Worm (Caenorhabditis elegans) whole organism, L1 larva: Measurements from ENCODE around the gene lido-6.
A peak's percentile ranks its signal among the peaks of the same experiment; 100 is the strongest.

Experiments
- C34B4.2 ChIP-seq: sonication (generic microtip); optimal IDR thresholded peaks from 2 replicates; lab custom pipeline; 2017; ENCODE audit warnings: mild to moderate bottlenecking, missing genetic modification characterization, missing compliant biosample characterization
- Y116A8C.19 ChIP-seq: sonication (generic microtip); optimal IDR thresholded peaks from 2 replicates; lab custom pipeline; 2016; ENCODE audit warnings: missing compliant biosample characterization, missing genetic modification characterization, borderline replicate concordance
- aly-2 ChIP-seq: fragments of 150-350 bp; optimal IDR thresholded peaks from 2 replicates; lab custom pipeline; 2014; ENCODE audit warnings: missing biosample characterization, missing genetic modification characterization
- ama-1 ChIP-seq: fragments of 150-350 bp; optimal IDR thresholded peaks from 2 replicates; lab custom pipeline; 2014
- ceh-8 ChIP-seq: fragments of 200-800 bp; sonication (Bioruptor generic); optimal IDR thresholded peaks from 2 replicates; lab custom pipeline; 2018; ENCODE audit warnings: mild to moderate bottlenecking, missing genetic modification characterization, moderate library complexity, missing compliant biosample characterization
- ceh-82 ChIP-seq, 3 experiments: fragments of 150-350 bp in 1 of 3; sonication (generic microtip) in 2 of 3; optimal IDR thresholded peaks; 2 replicates each; lab custom pipeline; 2014 to 2017; ENCODE audit warnings: missing biosample characterization in 3 of 3, missing genetic modification characterization in 3 of 3
- dpl-1 ChIP-seq, 3 experiments: fragments of 150-350 bp in 2 of 3; sonication (generic microtip) in 1 of 3; optimal IDR thresholded peaks; 2 replicates each; lab custom pipeline; 2014 to 2017; ENCODE audit warnings: missing biosample characterization in 3 of 3, missing genetic modification characterization in 3 of 3, missing genetic modification reagents in 3 of 3
- efl-1 ChIP-seq, 4 experiments: fragments of 150-350 bp; optimal IDR thresholded peaks in 3 of 4; peaks in 1 of 4; 1 replicate in 1 of 4; 2 replicates in 3 of 4; lab custom pipeline; 2014; ENCODE audit warnings: missing biosample characterization in 2 of 4, missing genetic modification characterization in 2 of 4, missing genetic modification reagents in 2 of 4
- efl-3 ChIP-seq: fragments of 200-800 bp; sonication (Bioruptor generic); optimal IDR thresholded peaks from 2 replicates; lab custom pipeline; 2018; ENCODE audit warnings: mild to moderate bottlenecking, missing genetic modification characterization, missing compliant biosample characterization
- egl-27 ChIP-seq, 2 experiments: fragments of 150-350 bp in 1 of 2; sonication (generic microtip); optimal IDR thresholded peaks; 3 replicates each; lab custom pipeline; 2017 to 2018; ENCODE audit warnings: missing biosample characterization in 2 of 2, missing genetic modification characterization in 2 of 2, missing genetic modification reagents in 2 of 2
- elt-2 ChIP-seq: sonication (generic microtip); optimal IDR thresholded peaks from 2 replicates; lab custom pipeline; 2016; ENCODE audit warnings: missing genetic modification characterization, mild to moderate bottlenecking, inconsistent platforms, missing compliant biosample characterization, missing genetic modification reagents
- elt-3 ChIP-seq, 6 experiments: fragments of 150-350 bp in 1 of 6; sonication (generic microtip); optimal IDR thresholded peaks; 2 replicates each; lab custom pipeline; 2017 to 2018; ENCODE audit warnings: missing biosample characterization in 6 of 6, missing genetic modification characterization in 6 of 6, inconsistent platforms in 1 of 6
- hlh-17 ChIP-seq: fragments of 200-800 bp; sonication (Bioruptor generic); optimal IDR thresholded peaks from 2 replicates; lab custom pipeline; 2018; ENCODE audit warnings: missing genetic modification characterization, mild to moderate bottlenecking, missing compliant biosample characterization, moderate library complexity, borderline replicate concordance
- hpl-2 ChIP-seq: fragments of 150-350 bp; optimal IDR thresholded peaks from 2 replicates; lab custom pipeline; 2014; ENCODE audit warnings: missing biosample characterization, missing genetic modification reagents, missing genetic modification characterization
- irx-1 ChIP-seq: sonication (generic microtip); optimal IDR thresholded peaks from 2 replicates; lab custom pipeline; 2016; ENCODE audit warnings: missing genetic modification characterization, missing compliant biosample characterization
- isw-1 ChIP-seq: fragments of 200-800 bp; sonication (Bioruptor generic); IDR thresholded peaks from 2 replicates; pipeline ENCODE4 v1.3.6; 2022; ENCODE audit warnings: missing genetic modification characterization, missing compliant biosample characterization
- lin-13 ChIP-seq: fragments of 150-350 bp; optimal IDR thresholded peaks from 2 replicates; lab custom pipeline; 2014; ENCODE audit warnings: missing biosample characterization, missing genetic modification reagents, missing genetic modification characterization
- lin-15B ChIP-seq: fragments of 150-350 bp; sonication (generic microtip); optimal IDR thresholded peaks from 3 replicates; lab custom pipeline; 2014; ENCODE audit warnings: missing biosample characterization, missing genetic modification characterization
- lir-3 ChIP-seq: sonication (generic microtip); optimal IDR thresholded peaks from 2 replicates; lab custom pipeline; 2016; ENCODE audit warnings: mild to moderate bottlenecking, missing genetic modification characterization, moderate library complexity, missing compliant biosample characterization; ENCODE audit not compliant: poor library complexity
- lsy-2 ChIP-seq, 2 experiments: fragments of 150-350 bp; optimal IDR thresholded peaks; 2 replicates each; lab custom pipeline; 2014; ENCODE audit warnings: missing biosample characterization in 2 of 2, missing genetic modification characterization in 2 of 2
- mdl-1 ChIP-seq, 2 experiments: fragments of 150-350 bp; optimal IDR thresholded peaks; 2 replicates each; lab custom pipeline; 2014 to 2017; ENCODE audit warnings: missing biosample characterization in 2 of 2, missing genetic modification characterization in 2 of 2, inconsistent platforms in 1 of 2
- mef-2 ChIP-seq: fragments of 150-350 bp; optimal IDR thresholded peaks from 2 replicates; lab custom pipeline; 2014; ENCODE audit warnings: missing biosample characterization, missing genetic modification characterization
- mep-1 ChIP-seq: fragments of 150-350 bp; optimal IDR thresholded peaks from 2 replicates; lab custom pipeline; 2014; ENCODE audit warnings: missing biosample characterization, missing genetic modification characterization
- nhr-11 ChIP-seq: fragments of 150-350 bp; optimal IDR thresholded peaks from 2 replicates; lab custom pipeline; 2014; ENCODE audit warnings: missing biosample characterization, missing genetic modification characterization
- nhr-19 ChIP-seq: fragments of 200-800 bp; sonication (Bioruptor generic); conservative IDR thresholded peaks from 2 replicates; pipeline ENCODE4 v1.3.6; 2022; ENCODE audit warnings: missing genetic modification characterization, missing compliant biosample characterization
- nhr-20 ChIP-seq: sonication (generic microtip); optimal IDR thresholded peaks from 2 replicates; lab custom pipeline; 2016; ENCODE audit warnings: mild to moderate bottlenecking, missing genetic modification characterization, missing compliant biosample characterization
- nhr-237 ChIP-seq: fragments of 150-350 bp; optimal IDR thresholded peaks from 2 replicates; lab custom pipeline; 2014; ENCODE audit warnings: missing biosample characterization, missing genetic modification characterization
- nhr-47 ChIP-seq: sonication (generic microtip); optimal IDR thresholded peaks from 2 replicates; lab custom pipeline; 2016; ENCODE audit warnings: mild to moderate bottlenecking, missing genetic modification characterization, moderate library complexity, missing compliant biosample characterization
- nhr-76 ChIP-seq: sonication (generic microtip); optimal IDR thresholded peaks from 2 replicates; lab custom pipeline; 2017; ENCODE audit warnings: missing biosample characterization, missing genetic modification characterization
- nhr-77 ChIP-seq: fragments of 150-350 bp; optimal IDR thresholded peaks from 2 replicates; lab custom pipeline; 2014; ENCODE audit warnings: missing biosample characterization, missing genetic modification characterization
- nhr-85 ChIP-seq: sonication (generic microtip); peaks from one replicate; lab custom pipeline; 2016; ENCODE audit warnings: missing genetic modification characterization, inconsistent platforms, missing compliant biosample characterization
- nhr-90 ChIP-seq: sonication (generic microtip); optimal IDR thresholded peaks from 2 replicates; lab custom pipeline; 2016; ENCODE audit warnings: mild to moderate bottlenecking, missing genetic modification characterization, missing compliant biosample characterization; ENCODE audit not compliant: poor library complexity
- pax-3 ChIP-seq: fragments of 200-800 bp; sonication (Bioruptor generic); optimal IDR thresholded peaks from 2 replicates; lab custom pipeline; 2018; ENCODE audit warnings: mild to moderate bottlenecking, missing genetic modification characterization, moderate library complexity, missing compliant biosample characterization
- rnt-1 ChIP-seq: sonication (generic microtip); optimal IDR thresholded peaks from 2 replicates; lab custom pipeline; 2016; ENCODE audit warnings: mild to moderate bottlenecking, missing genetic modification characterization, moderate library complexity, missing compliant biosample characterization
- skn-1 ChIP-seq: fragments of 150-350 bp; optimal IDR thresholded peaks from 2 replicates; lab custom pipeline; 2014; ENCODE audit warnings: missing biosample characterization, missing genetic modification characterization
- snu-23 ChIP-seq: sonication (generic microtip); optimal IDR thresholded peaks from 2 replicates; lab custom pipeline; 2016; ENCODE audit warnings: missing genetic modification characterization, missing compliant biosample characterization
- sox-4 ChIP-seq: sonication (generic microtip); optimal IDR thresholded peaks from 2 replicates; lab custom pipeline; 2016; ENCODE audit warnings: missing genetic modification characterization, missing compliant biosample characterization
- sptf-1 ChIP-seq: fragments of 150-350 bp; optimal IDR thresholded peaks from 2 replicates; lab custom pipeline; 2014; ENCODE audit warnings: missing biosample characterization, missing genetic modification characterization
- sup-37 ChIP-seq: fragments of 200-800 bp; sonication (Bioruptor generic); optimal IDR thresholded peaks from 2 replicates; lab custom pipeline; 2018; ENCODE audit warnings: mild to moderate bottlenecking, missing genetic modification characterization, missing compliant biosample characterization
- unc-130 ChIP-seq: fragments of 150-350 bp; optimal IDR thresholded peaks from 2 replicates; lab custom pipeline; 2017; ENCODE audit warnings: missing biosample characterization, missing genetic modification characterization, inconsistent platforms
- unc-86 ChIP-seq: sonication (generic microtip); optimal IDR thresholded peaks from 2 replicates; lab custom pipeline; 2016; ENCODE audit warnings: missing genetic modification characterization, missing compliant biosample characterization
- unc-98 ChIP-seq: fragments of 200-800 bp; sonication (Bioruptor generic); IDR thresholded peaks from 2 replicates; pipeline ENCODE4 v1.3.6; 2022; ENCODE audit warnings: missing genetic modification characterization, missing compliant biosample characterization
- vab-15 ChIP-seq: sonication (generic microtip); optimal IDR thresholded peaks from 2 replicates; lab custom pipeline; 2017; ENCODE audit warnings: missing genotype, mild to moderate bottlenecking, missing genetic modification characterization, missing compliant biosample characterization
- zip-4 ChIP-seq: fragments of 200-800 bp; sonication (Bioruptor generic); optimal IDR thresholded peaks from 2 replicates; lab custom pipeline; 2018; ENCODE audit warnings: mild to moderate bottlenecking, missing genetic modification characterization, moderate library complexity, missing compliant biosample characterization
- ztf-4 ChIP-seq: fragments of 150-350 bp; optimal IDR thresholded peaks from 2 replicates; lab custom pipeline; 2014; ENCODE audit warnings: missing biosample characterization, missing genetic modification characterization

The lido-6 gene

DNA sequence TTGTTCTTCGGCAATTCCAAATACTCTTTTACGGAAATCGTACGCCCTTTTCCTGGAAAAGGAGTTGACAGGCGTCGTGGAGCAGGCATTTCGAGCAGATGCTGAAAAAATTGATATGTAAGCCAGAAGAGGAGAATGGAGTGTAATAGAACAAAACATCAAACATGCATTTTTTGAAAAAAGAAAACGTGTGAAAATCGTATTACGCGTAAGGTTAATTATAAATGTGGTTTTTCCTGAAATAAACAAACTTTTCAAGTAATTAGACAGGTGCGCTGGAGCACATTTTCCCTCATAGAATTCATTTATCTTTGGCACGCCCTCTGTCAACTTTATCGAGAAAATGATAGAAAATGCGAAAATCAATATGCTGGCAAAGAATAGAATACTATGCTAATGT, at the start of gene lido-6:
Gene lido-6 (minus strand): TSS at position 101 of the 400 bp plus-strand sequence.
- no peak for TF ChIP-seq ceh-82 (tag; optimal IDR thresholded peaks at IDR 0.05; lab: Kevin White, UChicago)

DNA sequence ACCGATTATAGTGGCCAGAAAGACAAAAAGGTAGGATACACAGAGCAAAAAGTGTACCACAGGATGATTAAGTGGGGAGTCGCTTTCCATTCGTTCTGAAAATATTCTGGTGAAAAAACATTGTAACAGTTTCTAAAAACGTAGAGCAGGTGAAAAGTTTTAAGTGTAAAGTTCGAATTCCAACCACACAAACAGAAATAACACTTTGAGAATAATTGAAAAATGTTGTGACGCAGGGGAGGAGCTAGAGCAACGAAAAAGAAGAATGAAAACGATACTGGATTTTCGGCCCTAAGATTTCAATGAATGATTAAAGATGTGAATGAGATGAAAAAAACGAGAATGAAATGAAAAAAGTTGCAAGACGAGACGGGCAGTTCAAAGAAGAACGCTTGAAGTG, 42.9 kb upstream of the lido-6 start, which contains the start of gene npr-21:
Gene npr-21 (minus strand): TSS at position 101 of the 400 bp plus-strand sequence.
- TF ChIP-seq lir-3 (tag; lab: Kevin White, UChicago) (no peak), sup-37 (GFP tag; lab: Kevin White, UChicago) (no peak), mep-1 (tag; lab: Kevin White, UChicago) (no peak), nhr-19 (no peak), efl-3 (GFP tag; lab: Kevin White, UChicago) (no peak), skn-1 (tag; lab: Kevin White, UChicago) (no peak), elt-3 (tag; optimal IDR thresholded peaks at IDR 0.05; lab: Kevin White, UChicago) (no peak), nhr-85 (tag; lab: Kevin White, UChicago) (no peak), nhr-90 (tag; lab: Kevin White, UChicago) (no peak)

DNA sequence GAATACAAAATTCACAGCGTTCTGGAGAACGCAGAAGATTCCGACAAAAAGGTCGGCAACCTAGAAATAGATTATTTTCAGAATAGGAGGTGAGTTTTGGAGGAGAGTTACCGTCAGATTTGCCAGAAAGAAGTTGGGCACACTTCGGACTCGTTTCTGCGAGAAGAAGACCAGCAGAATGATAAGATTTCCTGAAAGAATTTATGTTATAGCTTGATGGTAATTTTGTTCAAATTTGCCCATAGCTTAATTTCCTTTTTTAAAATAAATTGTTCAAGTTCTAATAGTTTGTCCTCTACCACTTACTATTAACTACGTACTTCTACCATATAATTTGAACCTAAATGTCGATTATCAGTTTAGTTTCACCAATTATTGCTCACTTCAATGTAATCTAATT, 42.1 kb upstream of the lido-6 start:
- TF ChIP-seq nhr-76 (tag; lab: Kevin White, UChicago) (no peak), irx-1 (tag; lab: Kevin White, UChicago) (no peak), lin-13 (GFP tag; lab: Kevin White, UChicago) (no peak), nhr-47 (no peak), elt-2 (tag; lab: Kevin White, UChicago) (no peak), zip-4 (no peak)

DNA sequence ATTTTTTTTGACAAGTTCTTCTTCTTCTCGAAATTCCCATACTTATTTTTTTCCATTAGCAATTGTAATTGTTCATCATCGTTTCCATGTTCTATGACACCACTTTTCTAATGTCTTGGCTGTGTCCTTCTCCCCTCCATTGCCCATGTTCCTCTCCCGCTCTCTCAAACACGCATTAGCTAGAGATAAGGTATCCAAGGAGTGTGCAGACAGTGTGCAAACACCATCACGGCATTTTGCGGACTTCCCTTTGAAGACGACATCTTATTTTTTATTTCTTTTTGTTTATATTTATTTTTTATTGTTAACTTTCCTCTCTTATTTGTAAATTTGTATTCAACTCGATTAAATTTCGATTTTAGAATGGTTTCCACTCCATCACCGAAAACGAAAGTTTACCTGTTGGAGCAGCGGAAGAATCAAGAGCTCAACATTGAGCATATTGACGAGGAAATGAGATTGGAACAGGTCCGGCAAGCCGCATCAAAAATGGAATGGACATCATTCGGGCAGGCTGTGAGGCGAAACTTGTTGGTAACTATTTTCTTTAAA, 36.2 kb upstream of the lido-6 start, which contains the start of gene mdt-1.2:
Gene mdt-1.2 (plus strand): TSS at position 363 of the 552 bp plus-strand sequence.
- TF ChIP-seq elt-2 (tag; lab: Kevin White, UChicago) = peak; percentile 34
- TF ChIP-seq unc-130 (tag; lab: Kevin White, UChicago) = peak; percentile 93
- TF ChIP-seq sptf-1 (tag; lab: Kevin White, UChicago) = no peak
- TF ChIP-seq isw-1 = peak; percentile 49
- peak; percentile 62 for TF ChIP-seq unc-86 (tag; lab: Kevin White, UChicago)
- peak; percentile 76 to 78 for TF ChIP-seq lsy-2 (tag; optimal IDR thresholded peaks at IDR 0.05; lab: Kevin White, UChicago)
- no peak for TF ChIP-seq efl-3 (GFP tag; lab: Kevin White, UChicago)
- no peak for TF ChIP-seq sox-4 (tag; lab: Kevin White, UChicago)
- TF ChIP-seq lin-15B = no peak
- TF ChIP-seq vab-15 (tag; lab: Kevin White, UChicago) = no peak
- TF ChIP-seq efl-1 (optimal IDR thresholded peaks at IDR 0.05; lab: Kevin White, UChicago) = peak; percentile 67 to 75
- TF ChIP-seq efl-1 (GFP tag; optimal IDR thresholded peaks at IDR 0.05 in 1 of 2; lab: Kevin White, UChicago) = peak; percentile 53 to 96
- peak; percentile 61 to 72 (median 65) for TF ChIP-seq dpl-1 (GFP tag; optimal IDR thresholded peaks at IDR 0.05; lab: Kevin White, UChicago)
- TF ChIP-seq nhr-20 (tag; lab: Kevin White, UChicago) = peak; percentile 86
- TF ChIP-seq Y116A8C.19 (tag; lab: Kevin White, UChicago) = no peak
- TF ChIP-seq aly-2 (tag; lab: Kevin White, UChicago) = no peak
- TF ChIP-seq C34B4.2 (tag; lab: Kevin White, UChicago) = no peak
- no peak for TF ChIP-seq pax-3 (tag; lab: Kevin White, UChicago)
- no peak for TF ChIP-seq nhr-237 (tag; lab: Kevin White, UChicago)
- TF ChIP-seq elt-3 (tag; optimal IDR thresholded peaks at IDR 0.05; lab: Kevin White, UChicago) = peak in 2 of 6 experiments; percentile 49 to 59
- no peak for TF ChIP-seq nhr-11 (tag; lab: Kevin White, UChicago)
- TF ChIP-seq unc-98 (GFP tag; lab: Robert Waterston, UW) = no peak
- TF ChIP-seq ceh-8 (GFP tag; lab: Kevin White, UChicago) = peak; percentile 24
- no peak for TF ChIP-seq ama-1 (lab: Kevin White, UChicago)
- peak in 1 of 2 experiments; percentile 86 for TF ChIP-seq mdl-1 (tag; optimal IDR thresholded peaks at IDR 0.05; lab: Kevin White, UChicago)
- TF ChIP-seq mef-2 (tag; lab: Kevin White, UChicago) = no peak
- peak; percentile 83 for TF ChIP-seq rnt-1 (tag; lab: Kevin White, UChicago)
- TF ChIP-seq egl-27 (tag; optimal IDR thresholded peaks at IDR 0.05; lab: Kevin White, UChicago) = no peak
- TF ChIP-seq nhr-77 (tag; lab: Kevin White, UChicago) = peak; percentile 47
- peak; percentile 44 for TF ChIP-seq ztf-4 (tag; lab: Kevin White, UChicago)
- TF ChIP-seq hpl-2 (GFP tag; lab: Kevin White, UChicago) = no peak
- no peak for TF ChIP-seq hlh-17 (GFP tag; lab: Kevin White, UChicago)
- TF ChIP-seq snu-23 (GFP tag; lab: Kevin White, UChicago) = peak; percentile 88
- peak; percentile 77 for TF ChIP-seq skn-1 (tag; lab: Kevin White, UChicago)
- peak; percentile 95 for TF ChIP-seq mep-1 (tag; lab: Kevin White, UChicago)
- TF ChIP-seq nhr-85 (tag; lab: Kevin White, UChicago) = peak; percentile 73
